Worm (Caenorhabditis elegans): ENCODE measurements around the gene F25G6.9.

- TF ChIP-seq unc-39 (tag; optimal IDR thresholded peaks at IDR 0.05): no peak
- TF ChIP-seq M03D4.4 (tag; optimal IDR thresholded peaks at IDR 0.05): no peak
- TF ChIP-seq pha-4 (tag; optimal IDR thresholded peaks at IDR 0.05): no peak
- TF ChIP-seq snpc-4 (tag; optimal IDR thresholded peaks at IDR 0.05): no peak
- TF ChIP-seq nhr-12 (tag; optimal IDR thresholded peaks at IDR 0.05): no peak
- no peak for TF ChIP-seq nhr-237 (tag; optimal IDR thresholded peaks at IDR 0.05)
- TF ChIP-seq unc-62 (GFP tag; optimal IDR thresholded peaks at IDR 0.05): no peak
- TF ChIP-seq nhr-76 (tag; optimal IDR thresholded peaks at IDR 0.05): no peak
- no peak for TF ChIP-seq nhr-28 (tag; optimal IDR thresholded peaks at IDR 0.05)
- no peak for TF ChIP-seq ham-2 (GFP tag; optimal IDR thresholded peaks at IDR 0.05)
- no peak for TF ChIP-seq elt-3 (tag; optimal IDR thresholded peaks at IDR 0.05)
- TF ChIP-seq tbx-8 (GFP tag; optimal IDR thresholded peaks at IDR 0.05): no peak
- TF ChIP-seq ztf-11 (tag; optimal IDR thresholded peaks at IDR 0.05): no peak
- no peak for TF ChIP-seq lsy-2 (tag; optimal IDR thresholded peaks at IDR 0.05)
Observed at ce11 chrV:8603272-8603671, 33.5 kb upstream of the F25G6.9 start, which contains the start of gene F41E6.5.

All from whole organism, mixed stage, embryonic.